Worm (Caenorhabditis elegans) whole organism, late embryonic: ENCODE data around the gene slc-17.4.

Source experiments
- C08G9.2 ChIP-seq: sonication (generic microtip); optimal IDR thresholded peaks from 2 replicates; lab custom pipeline; 2016; ENCODE audit warnings: mild to moderate bottlenecking, missing genetic modification characterization, moderate library complexity, missing compliant biosample characterization
- F13H6.1 ChIP-seq: sonication (generic microtip); optimal IDR thresholded peaks from 2 replicates; lab custom pipeline; 2016; ENCODE audit warnings: missing genetic modification characterization, missing compliant biosample characterization
- K02D7.2 ChIP-seq: sonication (generic microtip); optimal IDR thresholded peaks from 2 replicates; lab custom pipeline; 2017; ENCODE audit warnings: mild to moderate bottlenecking, missing genetic modification characterization, missing compliant biosample characterization
- K09A11.1 ChIP-seq: sonication (generic microtip); optimal IDR thresholded peaks from 2 replicates; lab custom pipeline; 2017; ENCODE audit warnings: antibody characterized with exemption, mild to moderate bottlenecking, missing genetic modification characterization, missing compliant biosample characterization; ENCODE audit not compliant: insufficient read depth
- T23F11.4 ChIP-seq: fragments of 200-800 bp; sonication (Bioruptor generic); optimal IDR thresholded peaks from 2 replicates; lab custom pipeline; 2018; ENCODE audit warnings: mild to moderate bottlenecking, missing genetic modification characterization, missing compliant biosample characterization
- Y22D7AL.16 ChIP-seq: sonication (generic microtip); optimal IDR thresholded peaks from 2 replicates; lab custom pipeline; 2016; ENCODE audit warnings: missing genetic modification characterization, missing compliant biosample characterization
- ahr-1 ChIP-seq: sonication (generic microtip); optimal IDR thresholded peaks from 2 replicates; lab custom pipeline; 2016; ENCODE audit warnings: missing genetic modification characterization, missing compliant biosample characterization
- ama-1 ChIP-seq: fragments of 150-350 bp; optimal IDR thresholded peaks from 2 replicates; lab custom pipeline; 2014
- ceh-14 ChIP-seq: sonication (generic microtip); optimal IDR thresholded peaks from 2 replicates; lab custom pipeline; 2016; ENCODE audit warnings: missing genotype, missing genetic modification characterization, missing compliant biosample characterization
- ceh-18 ChIP-seq: sonication (generic microtip); optimal IDR thresholded peaks from 2 replicates; lab custom pipeline; 2016; ENCODE audit warnings: missing genetic modification characterization, missing compliant biosample characterization
- ceh-19 ChIP-seq: fragments of 200-800 bp; sonication (Bioruptor generic); optimal IDR thresholded peaks from 2 replicates; lab custom pipeline; 2018; ENCODE audit warnings: mild to moderate bottlenecking, missing genetic modification characterization, missing compliant biosample characterization
- ceh-2 ChIP-seq: sonication (generic microtip); optimal IDR thresholded peaks from 2 replicates; lab custom pipeline; 2016; ENCODE audit warnings: missing genotype, missing genetic modification characterization, missing compliant biosample characterization
- ceh-24 ChIP-seq: sonication (generic microtip); optimal IDR thresholded peaks from 2 replicates; lab custom pipeline; 2016; ENCODE audit warnings: mild to moderate bottlenecking, missing genetic modification characterization, missing compliant biosample characterization
- ceh-31 ChIP-seq: sonication (generic microtip); optimal IDR thresholded peaks from 2 replicates; lab custom pipeline; 2016; ENCODE audit warnings: missing genetic modification characterization, missing compliant biosample characterization
- ceh-34 ChIP-seq: sonication (generic microtip); optimal IDR thresholded peaks from 2 replicates; lab custom pipeline; 2016; ENCODE audit warnings: mild to moderate bottlenecking, missing genetic modification characterization, missing compliant biosample characterization
- ceh-6 ChIP-seq: fragments of 200-800 bp; sonication (Bioruptor generic); optimal IDR thresholded peaks from 2 replicates; lab custom pipeline; 2018; ENCODE audit warnings: mild to moderate bottlenecking, missing genetic modification characterization, missing compliant biosample characterization
- che-1 ChIP-seq: sonication (generic microtip); optimal IDR thresholded peaks from 2 replicates; lab custom pipeline; 2016; ENCODE audit warnings: mild to moderate bottlenecking, missing genetic modification characterization, missing compliant biosample characterization
- dmd-4 ChIP-seq: sonication (generic microtip); optimal IDR thresholded peaks from 2 replicates; lab custom pipeline; 2016; ENCODE audit warnings: borderline replicate concordance, missing genetic modification characterization, missing compliant biosample characterization
- dve-1 ChIP-seq: sonication (generic microtip); optimal IDR thresholded peaks from 2 replicates; lab custom pipeline; 2017; ENCODE audit warnings: antibody characterized with exemption, mild to moderate bottlenecking, missing genetic modification characterization, missing compliant biosample characterization
- elt-2 ChIP-seq: sonication (generic microtip); optimal IDR thresholded peaks from 2 replicates; lab custom pipeline; 2016; ENCODE audit warnings: missing genetic modification reagents, missing genetic modification characterization, missing compliant biosample characterization
- elt-4 ChIP-seq: sonication (generic microtip); optimal IDR thresholded peaks from 2 replicates; lab custom pipeline; 2016; ENCODE audit warnings: missing genetic modification characterization, missing compliant biosample characterization
- ets-4 ChIP-seq: sonication (generic microtip); optimal IDR thresholded peaks from 2 replicates; lab custom pipeline; 2016; ENCODE audit warnings: missing genetic modification characterization, missing compliant biosample characterization
- eyg-1 ChIP-seq: sonication (generic microtip); optimal IDR thresholded peaks from 2 replicates; lab custom pipeline; 2016; ENCODE audit warnings: missing genotype, missing genetic modification characterization, missing compliant biosample characterization
- fax-1 ChIP-seq: sonication (generic microtip); optimal IDR thresholded peaks from 2 replicates; lab custom pipeline; 2016; ENCODE audit warnings: missing genotype, missing genetic modification characterization, missing compliant biosample characterization
- fkh-10 ChIP-seq: fragments of 150-350 bp; optimal IDR thresholded peaks from 2 replicates; lab custom pipeline; 2014; ENCODE audit warnings: missing biosample characterization, missing genetic modification reagents, missing genetic modification characterization
- fkh-6 ChIP-seq: sonication (generic microtip); optimal IDR thresholded peaks from 2 replicates; lab custom pipeline; 2016; ENCODE audit warnings: missing genetic modification characterization, missing compliant biosample characterization
- hlh-13 ChIP-seq: fragments of 200-800 bp; sonication (Bioruptor generic); optimal IDR thresholded peaks from 2 replicates; lab custom pipeline; 2018; ENCODE audit warnings: mild to moderate bottlenecking, missing genetic modification characterization, missing compliant biosample characterization
- hlh-15 ChIP-seq: sonication (generic microtip); optimal IDR thresholded peaks from 2 replicates; lab custom pipeline; 2016; ENCODE audit warnings: missing genetic modification characterization, missing compliant biosample characterization
- hlh-30 ChIP-seq: sonication (generic microtip); optimal IDR thresholded peaks from 2 replicates; lab custom pipeline; 2017; ENCODE audit warnings: antibody characterized with exemption, missing genetic modification characterization, missing compliant biosample characterization; ENCODE audit not compliant: insufficient read depth
- hlh-6 ChIP-seq: sonication (generic microtip); optimal IDR thresholded peaks from 2 replicates; lab custom pipeline; 2016; ENCODE audit warnings: missing genotype, missing genetic modification characterization, missing compliant biosample characterization
- hlh-8 ChIP-seq: sonication (generic microtip); optimal IDR thresholded peaks from 2 replicates; lab custom pipeline; 2016; ENCODE audit warnings: missing genotype, missing genetic modification characterization, missing compliant biosample characterization
- lim-6 ChIP-seq: sonication (generic microtip); optimal IDR thresholded peaks from 2 replicates; lab custom pipeline; 2016; ENCODE audit warnings: missing genetic modification characterization, missing compliant biosample characterization
- lin-11 ChIP-seq: fragments of 200-800 bp; sonication (Bioruptor generic); optimal IDR thresholded peaks from 2 replicates; lab custom pipeline; 2018; ENCODE audit warnings: mild to moderate bottlenecking, missing genetic modification characterization, missing compliant biosample characterization
- mec-3 ChIP-seq: sonication (generic microtip); optimal IDR thresholded peaks from 2 replicates; lab custom pipeline; 2016; ENCODE audit warnings: borderline replicate concordance, missing genetic modification characterization, missing compliant biosample characterization
- npax-4 ChIP-seq: sonication (generic microtip); optimal IDR thresholded peaks from 2 replicates; lab custom pipeline; 2016; ENCODE audit warnings: missing genetic modification characterization, missing compliant biosample characterization
- pag-3 ChIP-seq: sonication (generic microtip); optimal IDR thresholded peaks from 2 replicates; lab custom pipeline; 2016; ENCODE audit warnings: missing compliant biosample characterization, missing genetic modification characterization, borderline replicate concordance
- pax-1 ChIP-seq: fragments of 150-350 bp; optimal IDR thresholded peaks from 2 replicates; lab custom pipeline; 2014; ENCODE audit warnings: missing biosample characterization, missing genetic modification characterization
- pha-2 ChIP-seq: sonication (generic microtip); optimal IDR thresholded peaks from 2 replicates; lab custom pipeline; 2017; ENCODE audit warnings: mild to moderate bottlenecking, missing genetic modification characterization, missing compliant biosample characterization
- pha-4 ChIP-seq: fragments of 150-350 bp; optimal IDR thresholded peaks from 2 replicates; lab custom pipeline; 2018; ENCODE audit warnings: missing biosample characterization, missing genetic modification reagents, missing genetic modification characterization
- pqm-1 ChIP-seq: sonication (generic microtip); optimal IDR thresholded peaks from 2 replicates; lab custom pipeline; 2016; ENCODE audit warnings: missing genetic modification characterization, missing compliant biosample characterization
- pros-1 ChIP-seq: fragments of 150-350 bp; optimal IDR thresholded peaks from 2 replicates; lab custom pipeline; 2014; ENCODE audit warnings: missing biosample characterization, missing genetic modification reagents, missing genetic modification characterization
- ref-2 ChIP-seq: sonication (generic microtip); optimal IDR thresholded peaks from 2 replicates; lab custom pipeline; 2016; ENCODE audit warnings: missing genetic modification characterization, missing compliant biosample characterization
- rnt-1 ChIP-seq: sonication (generic microtip); optimal IDR thresholded peaks from 2 replicates; lab custom pipeline; 2016; ENCODE audit warnings: missing genetic modification characterization, missing compliant biosample characterization
- sox-2 ChIP-seq: fragments of 200-800 bp; sonication (Bioruptor generic); IDR thresholded peaks from 2 replicates; pipeline ENCODE4 v1.3.6; 2022; ENCODE audit warnings: missing genetic modification reagents, missing genetic modification characterization, missing compliant biosample characterization
- syd-9 ChIP-seq: sonication (generic microtip); optimal IDR thresholded peaks from 2 replicates; lab custom pipeline; 2016; ENCODE audit warnings: mild to moderate bottlenecking, missing genetic modification characterization, moderate library complexity, missing compliant biosample characterization
- tbx-2 ChIP-seq: sonication (generic microtip); optimal IDR thresholded peaks from 2 replicates; lab custom pipeline; 2016; ENCODE audit warnings: missing genetic modification characterization, missing compliant biosample characterization
- tbx-7 ChIP-seq: sonication (generic microtip); optimal IDR thresholded peaks from 2 replicates; lab custom pipeline; 2016; ENCODE audit warnings: missing genotype, missing genetic modification characterization, missing compliant biosample characterization
- ttx-3 ChIP-seq: sonication (generic microtip); optimal IDR thresholded peaks from 2 replicates; lab custom pipeline; 2016; ENCODE audit warnings: missing genetic modification reagents, missing genetic modification characterization, missing compliant biosample characterization
- unc-3 ChIP-seq, 2 experiments: fragments of 200-800 bp in 1 of 2; sonication (Bioruptor generic) in 1 of 2; sonication (generic microtip) in 1 of 2; conservative IDR thresholded peaks in 1 of 2; optimal IDR thresholded peaks in 1 of 2; 2 replicates each; pipeline versions ENCODE4 v1.3.6 to Lab custom; 2016 to 2022; ENCODE audit warnings: missing compliant biosample characterization in 2 of 2, missing genetic modification characterization in 2 of 2, missing genetic modification reagents in 1 of 2
- unc-42 ChIP-seq: sonication (generic microtip); optimal IDR thresholded peaks from 2 replicates; lab custom pipeline; 2016; ENCODE audit warnings: missing genotype, missing genetic modification characterization, missing compliant biosample characterization
- unc-55 ChIP-seq: sonication (generic microtip); optimal IDR thresholded peaks from 2 replicates; lab custom pipeline; 2017; ENCODE audit warnings: missing biosample characterization, missing genetic modification reagents, missing genetic modification characterization
- unc-86 ChIP-seq: sonication (generic microtip); optimal IDR thresholded peaks from 2 replicates; lab custom pipeline; 2016; ENCODE audit warnings: missing genetic modification characterization, missing compliant biosample characterization
- zip-5 ChIP-seq: sonication (generic microtip); optimal IDR thresholded peaks from 2 replicates; lab custom pipeline; 2016; ENCODE audit warnings: missing genetic modification characterization, missing compliant biosample characterization

Gene slc-17.4

DNA sequence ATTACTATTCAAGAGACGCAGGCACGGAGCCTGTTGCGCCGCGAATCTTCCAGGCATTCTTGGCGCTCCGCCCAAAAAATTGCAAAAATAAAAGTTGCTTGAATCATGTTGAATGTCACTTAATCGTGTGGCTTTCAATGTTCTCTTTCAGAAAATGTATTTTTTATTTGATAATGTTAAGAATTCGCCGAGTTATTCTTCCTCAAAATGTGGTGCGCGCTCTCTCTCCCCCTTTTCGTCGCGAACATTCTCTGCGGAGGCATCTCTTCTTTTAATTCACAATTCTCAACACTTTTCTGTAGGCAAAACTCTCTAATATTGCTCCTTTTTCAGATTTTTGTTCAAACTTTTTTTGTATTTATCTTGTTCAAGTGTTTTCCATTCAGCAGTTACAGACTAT, 13.2 kb downstream of the slc-17.4 start:
- TF ChIP-seq npax-4 (tag; lab: Kevin White, UChicago) (no peak), hlh-13 (GFP tag; lab: Kevin White, UChicago) (no peak), hlh-8 (tag; lab: Kevin White, UChicago) (peak; percentile 42), unc-42 (tag; lab: Kevin White, UChicago) (peak; percentile 98), hlh-30 (tag; lab: Kevin White, UChicago) (peak; percentile 46), pag-3 (tag; lab: Kevin White, UChicago) (no peak), syd-9 (tag; lab: Kevin White, UChicago) (peak; percentile 68), dmd-4 (peak; percentile 43), ref-2 (peak; percentile 98), ceh-18 (tag; lab: Kevin White, UChicago) (peak; percentile 99), ceh-14 (tag; lab: Kevin White, UChicago) (peak; percentile 94), ceh-19 (GFP tag; lab: Kevin White, UChicago) (peak; percentile 76), elt-4 (no peak), ets-4 (peak; percentile 86), unc-55 (GFP tag; lab: Kevin White, UChicago) (peak; percentile 89), Y22D7AL.16 (no peak), ama-1 (lab: Kevin White, UChicago) (no peak), hlh-15 (peak; percentile 40), F13H6.1 (peak; percentile 60), elt-2 (peak; percentile 82), che-1 (peak; percentile 71), tbx-2 (tag; lab: Kevin White, UChicago) (peak; percentile 94), unc-3 (GFP tag; conservative IDR thresholded peaks at IDR 0.05; lab: Robert Waterston, UW) (peak; percentile 56; the same call in 1 of the 2 replicates), unc-3 (tag; optimal IDR thresholded peaks at IDR 0.05; lab: Kevin White, UChicago) (peak; percentile 58), ceh-24 (tag; lab: Kevin White, UChicago) (peak; percentile 33), lim-6 (tag; lab: Kevin White, UChicago) (peak; percentile 80), pha-4 (tag; lab: Kevin White, UChicago) (no peak), T23F11.4 (GFP tag; lab: Kevin White, UChicago) (peak; percentile 73), ahr-1 (tag; lab: Kevin White, UChicago) (peak; percentile 42), zip-5 (tag; lab: Kevin White, UChicago) (no peak), K02D7.2 (tag; lab: Kevin White, UChicago) (peak; percentile 36), sox-2 (GFP tag; lab: Robert Waterston, UW) (peak; percentile 85), pros-1 (peak; percentile 87), ceh-2 (tag; lab: Kevin White, UChicago) (peak; percentile 71), tbx-7 (tag; lab: Kevin White, UChicago) (peak; percentile 35), C08G9.2 (tag; lab: Kevin White, UChicago) (peak; percentile 56), ceh-6 (GFP tag; lab: Kevin White, UChicago) (peak; percentile 21), unc-86 (tag; lab: Kevin White, UChicago) (peak; percentile 92), eyg-1 (tag; lab: Kevin White, UChicago) (peak; percentile 66), rnt-1 (tag; lab: Kevin White, UChicago) (peak; percentile 91), hlh-6 (tag; lab: Kevin White, UChicago) (no peak), fkh-6 (tag; lab: Kevin White, UChicago) (no peak), ceh-34 (tag; lab: Kevin White, UChicago) (peak; percentile 98), dve-1 (tag; lab: Kevin White, UChicago) (peak; percentile 92), K09A11.1 (tag; lab: Kevin White, UChicago) (peak; percentile 78), ceh-31 (tag; lab: Kevin White, UChicago) (peak; percentile 95), pha-2 (peak; percentile 82), mec-3 (peak; percentile 15), fkh-10 (GFP tag; lab: Kevin White, UChicago) (no peak), pax-1 (peak; percentile 90), fax-1 (tag; lab: Kevin White, UChicago) (peak; percentile 30), pqm-1 (tag; lab: Kevin White, UChicago) (peak; percentile 65), ttx-3 (tag; lab: Kevin White, UChicago) (peak; percentile 47), lin-11 (tag; lab: Kevin White, UChicago) (peak; percentile 3)
